Fruit fly (Drosophila melanogaster) whole organism, embryonic: ENCODE data around the gene CG32801.

Experiments used
- ATbp ChIP-seq: fragments of 200-800 bp; sonication (Bioruptor generic); optimal IDR thresholded peaks from 2 replicates; lab custom pipeline; 2017; ENCODE audit warnings: missing biosample characterization, mild to moderate bottlenecking, missing genetic modification characterization, missing genetic modification reagents
- Blimp-1 ChIP-seq: fragments of 200-800 bp; sonication (Bioruptor generic); optimal IDR thresholded peaks from 3 replicates; lab custom pipeline; 2018; ENCODE audit warnings: missing biosample characterization, missing genetic modification characterization, mild to moderate bottlenecking, moderate library complexity, missing genetic modification reagents
- Bteb2 ChIP-seq: fragments of 200-800 bp; sonication (Bioruptor generic); optimal IDR thresholded peaks from 2 replicates; lab custom pipeline; 2016; ENCODE audit warnings: missing biosample characterization, missing genetic modification characterization
- CG10321 ChIP-seq: fragments of 200-800 bp; sonication (Bioruptor generic); IDR thresholded peaks from 2 replicates; pipeline ENCODE4 v1.3.6; 2022; ENCODE audit warnings: missing biosample characterization, missing genetic modification characterization
- CG10462 ChIP-seq: fragments of 200-800 bp; sonication (Bioruptor generic); optimal IDR thresholded peaks from 2 replicates; lab custom pipeline; 2016; ENCODE audit warnings: missing biosample characterization, missing genetic modification characterization
- CG12071 ChIP-seq: fragments of 200-800 bp; sonication (Bioruptor generic); optimal IDR thresholded peaks from 3 replicates; lab custom pipeline; 2018; ENCODE audit warnings: missing biosample characterization, mild to moderate bottlenecking, missing genetic modification characterization
- CG12155 ChIP-seq: fragments of 200-800 bp; sonication (Bioruptor generic); optimal IDR thresholded peaks from 3 replicates; lab custom pipeline; 2016; ENCODE audit warnings: missing biosample characterization, missing genetic modification characterization
- CG13894 ChIP-seq: fragments of 200-800 bp; sonication (Bioruptor generic); optimal IDR thresholded peaks from 3 replicates; lab custom pipeline; 2018; ENCODE audit warnings: missing biosample characterization, mild to moderate bottlenecking, missing genetic modification characterization, moderate library complexity
- CG15479 ChIP-seq: fragments of 200-800 bp; sonication (Bioruptor generic); optimal IDR thresholded peaks from 3 replicates; lab custom pipeline; 2019; ENCODE audit warnings: missing biosample characterization, mild to moderate bottlenecking, missing genetic modification characterization, moderate library complexity
- CG17568 ChIP-seq: fragments of 200-800 bp; sonication (Bioruptor generic); optimal IDR thresholded peaks from 2 replicates; lab custom pipeline; 2018; ENCODE audit warnings: missing biosample characterization, mild to moderate bottlenecking, missing genetic modification characterization, moderate library complexity
- CG17912 ChIP-seq: fragments of 200-800 bp; sonication (Bioruptor generic); optimal IDR thresholded peaks from 2 replicates; lab custom pipeline; 2018; ENCODE audit warnings: missing biosample characterization, mild to moderate bottlenecking, missing genetic modification characterization
- CG2120 ChIP-seq: fragments of 200-800 bp; sonication (Bioruptor generic); optimal IDR thresholded peaks from 3 replicates; lab custom pipeline; 2016; ENCODE audit warnings: missing biosample characterization, missing genetic modification characterization
- CG2875 ChIP-seq: fragments of 200-800 bp; sonication (Bioruptor generic); optimal IDR thresholded peaks from 2 replicates; lab custom pipeline; 2017; ENCODE audit warnings: missing biosample characterization, mild to moderate bottlenecking, missing genetic modification characterization, missing genetic modification reagents
- CG3407 ChIP-seq: fragments of 200-800 bp; sonication (Bioruptor generic); optimal IDR thresholded peaks from 2 replicates; lab custom pipeline; 2018; ENCODE audit warnings: missing biosample characterization, mild to moderate bottlenecking, missing genetic modification characterization
- CG6854 ChIP-seq: fragments of 200-800 bp; sonication (Bioruptor generic); optimal IDR thresholded peaks from 3 replicates; lab custom pipeline; 2017; ENCODE audit warnings: missing biosample characterization, mild to moderate bottlenecking, missing genetic modification characterization
- CG7963 ChIP-seq: fragments of 200-800 bp; sonication (Bioruptor generic); IDR thresholded peaks from 3 replicates; pipeline ENCODE4 v1.3.6; 2022; ENCODE audit warnings: missing biosample characterization, missing genetic modification characterization; ENCODE audit not compliant: partially characterized antibody
- CG8359 ChIP-seq: fragments of 200-800 bp; sonication (Bioruptor generic); optimal IDR thresholded peaks from 2 replicates; lab custom pipeline; 2017; ENCODE audit warnings: missing biosample characterization, mild to moderate bottlenecking, missing genetic modification characterization, borderline replicate concordance
- CG9817 ChIP-seq: fragments of 200-800 bp; sonication (Bioruptor generic); optimal IDR thresholded peaks from 2 replicates; lab custom pipeline; 2018; ENCODE audit warnings: missing biosample characterization, mild to moderate bottlenecking, missing genetic modification characterization, moderate library complexity
- Dfd ChIP-seq, 2 experiments: fragments of >200 bp; optimal IDR thresholded peaks; 2 replicates each; lab custom pipeline; 2017; ENCODE audit warnings: missing biosample characterization in 2 of 2, missing genetic modification characterization in 2 of 2
- Hey ChIP-seq: fragments of 200-800 bp; sonication (Bioruptor generic); optimal IDR thresholded peaks from 3 replicates; lab custom pipeline; 2018; ENCODE audit warnings: missing biosample characterization, mild to moderate bottlenecking, missing genetic modification characterization
- NK7.1 ChIP-seq: fragments of 200-800 bp; sonication (Bioruptor generic); optimal IDR thresholded peaks from 3 replicates; lab custom pipeline; 2016; ENCODE audit warnings: missing biosample characterization, missing genetic modification characterization
- Poxn ChIP-seq: fragments of 200-800 bp; sonication (Bioruptor generic); IDR thresholded peaks from 2 replicates; pipeline ENCODE4 v1.3.6; 2022; ENCODE audit warnings: missing biosample characterization, missing genetic modification characterization
- Scr ChIP-seq: fragments of 200-800 bp; sonication (Bioruptor generic); IDR thresholded peaks from 2 replicates; pipeline ENCODE4 v1.3.6; 2022; ENCODE audit warnings: missing biosample characterization, missing genetic modification characterization; ENCODE audit not compliant: partially characterized antibody
- Sry-β ChIP-seq: fragments of 200-800 bp; sonication (Bioruptor generic); optimal IDR thresholded peaks from 2 replicates; lab custom pipeline; 2018; ENCODE audit warnings: missing biosample characterization, mild to moderate bottlenecking, missing genetic modification characterization, moderate library complexity
- Xbp1 ChIP-seq: fragments of 200-800 bp; sonication (Bioruptor generic); optimal IDR thresholded peaks from 3 replicates; lab custom pipeline; 2016; ENCODE audit warnings: missing biosample characterization, mild to moderate bottlenecking, missing genetic modification characterization
- bigmax ChIP-seq: fragments of 200-800 bp; sonication (Bioruptor generic); optimal IDR thresholded peaks from 2 replicates; lab custom pipeline; 2018; ENCODE audit warnings: missing biosample characterization, mild to moderate bottlenecking, missing genetic modification characterization
- bsh ChIP-seq, 2 experiments: fragments of 200-800 bp; sonication (Bioruptor generic); optimal IDR thresholded peaks; 2 replicates each; lab custom pipeline; 2017 to 2018; ENCODE audit warnings: mild to moderate bottlenecking in 2 of 2, missing biosample characterization in 2 of 2, missing genetic modification characterization in 2 of 2, moderate library complexity in 1 of 2
- chinmo ChIP-seq: fragments of 200-800 bp; sonication (Bioruptor generic); IDR thresholded peaks from 4 replicates; pipeline ENCODE4 v1.3.6; 2022; ENCODE audit warnings: missing biosample characterization, missing genetic modification characterization; ENCODE audit not compliant: partially characterized antibody
- cwo ChIP-seq: fragments of 200-800 bp; sonication (Bioruptor generic); optimal IDR thresholded peaks from 3 replicates; lab custom pipeline; 2017; ENCODE audit warnings: missing biosample characterization, missing genetic modification characterization, mild to moderate bottlenecking, moderate library complexity, missing genetic modification reagents
- dmrt11E ChIP-seq: fragments of 200-800 bp; sonication (Bioruptor generic); optimal IDR thresholded peaks from 3 replicates; lab custom pipeline; 2018; ENCODE audit warnings: missing biosample characterization, mild to moderate bottlenecking, missing genetic modification characterization, moderate library complexity
- dmrt99B ChIP-seq: fragments of 200-800 bp; sonication (Bioruptor generic); optimal IDR thresholded peaks from 2 replicates; lab custom pipeline; 2018; ENCODE audit warnings: missing biosample characterization, mild to moderate bottlenecking, missing genetic modification characterization, moderate library complexity
- en ChIP-seq: fragments of 200-800 bp; sonication (Bioruptor generic); optimal IDR thresholded peaks from 2 replicates; lab custom pipeline; 2016; ENCODE audit warnings: missing biosample characterization, missing genetic modification characterization
- exex ChIP-seq: fragments of 200-800 bp; sonication (Bioruptor generic); optimal IDR thresholded peaks from 4 replicates; lab custom pipeline; 2018; ENCODE audit warnings: missing biosample characterization, mild to moderate bottlenecking, missing genetic modification characterization, moderate library complexity
- her ChIP-seq: fragments of 200-800 bp; sonication (Bioruptor generic); optimal IDR thresholded peaks from 2 replicates; lab custom pipeline; 2016; ENCODE audit warnings: missing biosample characterization, missing genetic modification characterization
- inv ChIP-seq: fragments of 200-800 bp; sonication (Bioruptor generic); IDR thresholded peaks from 2 replicates; pipeline ENCODE4 v1.3.6; 2022; ENCODE audit warnings: missing biosample characterization, missing genetic modification characterization; ENCODE audit not compliant: partially characterized antibody
- ken ChIP-seq: fragments of 200-800 bp; sonication (Bioruptor generic); IDR thresholded peaks from 3 replicates; pipeline ENCODE4 v1.3.6; 2022; ENCODE audit warnings: missing biosample characterization, missing genetic modification characterization
- lab ChIP-seq: fragments of 200-800 bp; sonication (Bioruptor generic); optimal IDR thresholded peaks from 3 replicates; lab custom pipeline; 2017; ENCODE audit warnings: missing biosample characterization, missing genetic modification characterization, mild to moderate bottlenecking, moderate library complexity, missing genetic modification reagents
- onecut ChIP-seq: fragments of 200-800 bp; sonication (Bioruptor generic); IDR thresholded peaks from 2 replicates; pipeline ENCODE4 v1.3.6; 2022; ENCODE audit warnings: missing biosample characterization, missing genetic modification characterization
- pfk ChIP-seq: fragments of 200-800 bp; sonication (Bioruptor generic); optimal IDR thresholded peaks from 2 replicates; lab custom pipeline; 2018; ENCODE audit warnings: missing biosample characterization, mild to moderate bottlenecking, missing genetic modification characterization, moderate library complexity
- pita ChIP-seq: fragments of 200-800 bp; sonication (Bioruptor generic); optimal IDR thresholded peaks from 2 replicates; lab custom pipeline; 2017; ENCODE audit warnings: missing biosample characterization, mild to moderate bottlenecking, missing genetic modification characterization
- prd ChIP-seq, 3 experiments: fragments of >200 bp in 2 of 3; fragments of 200-800 bp in 1 of 3; sonication (Bioruptor generic) in 1 of 3; optimal IDR thresholded peaks in 2 of 3; IDR thresholded peaks in 1 of 3; 2 replicates in 2 of 3; 3 replicates in 1 of 3; pipeline versions ENCODE4 v1.3.6 to Lab custom; 2017 to 2022; ENCODE audit warnings: missing biosample characterization in 1 of 3, missing genetic modification characterization in 1 of 3
- pros ChIP-seq: fragments of 200-800 bp; sonication (Bioruptor generic); optimal IDR thresholded peaks from 3 replicates; lab custom pipeline; 2019; ENCODE audit warnings: missing biosample characterization, mild to moderate bottlenecking, missing genetic modification characterization, moderate library complexity
- pum ChIP-seq: fragments of 200-800 bp; sonication (Bioruptor generic); optimal IDR thresholded peaks from 2 replicates; lab custom pipeline; 2016; ENCODE audit warnings: missing biosample characterization, missing genetic modification characterization
- schlank ChIP-seq: fragments of 200-800 bp; sonication (Bioruptor generic); optimal IDR thresholded peaks from 2 replicates; lab custom pipeline; 2018; ENCODE audit warnings: missing biosample characterization, mild to moderate bottlenecking, missing genetic modification characterization
- sens ChIP-seq: fragments of 200-800 bp; sonication (Bioruptor generic); peaks from one replicate; lab custom pipeline; 2016; ENCODE audit warnings: missing biosample characterization, missing genetic modification characterization
- sob ChIP-seq: fragments of 200-800 bp; sonication (Bioruptor generic); IDR thresholded peaks from 2 replicates; pipeline ENCODE4 v1.3.6; 2022; ENCODE audit warnings: missing biosample characterization, missing genetic modification characterization
- tx ChIP-seq: fragments of 200-800 bp; sonication (Bioruptor generic); optimal IDR thresholded peaks from 2 replicates; lab custom pipeline; 2016; ENCODE audit warnings: missing biosample characterization, missing genetic modification characterization

Gene CG32801

DNA sequence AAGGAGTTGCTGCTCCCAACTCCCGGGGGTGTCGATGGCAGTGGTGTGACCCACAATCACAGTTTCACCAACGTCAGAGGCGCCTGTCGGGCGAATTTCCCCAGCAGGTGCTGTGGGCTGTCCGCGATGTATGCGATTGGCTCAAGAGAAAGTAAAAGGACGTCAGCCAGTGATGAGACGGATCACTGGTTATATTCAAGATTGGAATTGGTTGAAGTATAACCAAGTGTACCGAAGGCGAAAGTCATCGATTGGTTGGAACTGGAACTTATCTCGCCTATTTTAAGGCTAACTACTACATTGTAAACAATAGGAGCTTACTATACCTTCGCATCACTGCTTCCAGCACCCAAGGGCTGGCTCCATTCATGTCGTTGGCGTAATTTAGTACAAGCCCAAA, at the start of gene CG32801:
CG32801 (minus strand) TSS at position 101 of the 400 bp plus-strand sequence.
- no peak for TF ChIP-seq onecut (GFP tag; lab: Robert Waterston, UW)
- TF ChIP-seq pros: no peak
- no peak for TF ChIP-seq tx (GFP tag; lab: Kevin White, UChicago)
- no peak for TF ChIP-seq schlank (tag; lab: Kevin White, UChicago)
- TF ChIP-seq CG17912 (GFP tag; lab: Kevin White, UChicago): no peak
- no peak for TF ChIP-seq CG15479 (GFP tag; lab: Kevin White, UChicago)
- no peak for TF ChIP-seq CG2120 (GFP tag; lab: Kevin White, UChicago)
- TF ChIP-seq prd (optimal IDR thresholded peaks at IDR 0.05; lab: Kevin White, UChicago): no peak
- TF ChIP-seq prd (GFP tag; IDR thresholded peaks at IDR 0.05; lab: Robert Waterston, UW): no peak
- no peak for TF ChIP-seq ken (GFP tag; lab: Robert Waterston, UW)
- no peak for TF ChIP-seq CG6854 (GFP tag; lab: Kevin White, UChicago)
- no peak for TF ChIP-seq Poxn
- TF ChIP-seq CG10321: no peak
- TF ChIP-seq exex: no peak
- no peak for TF ChIP-seq Xbp1 (GFP tag; lab: Kevin White, UChicago)
- TF ChIP-seq, all 482 proteins: peak for 0

DNA sequence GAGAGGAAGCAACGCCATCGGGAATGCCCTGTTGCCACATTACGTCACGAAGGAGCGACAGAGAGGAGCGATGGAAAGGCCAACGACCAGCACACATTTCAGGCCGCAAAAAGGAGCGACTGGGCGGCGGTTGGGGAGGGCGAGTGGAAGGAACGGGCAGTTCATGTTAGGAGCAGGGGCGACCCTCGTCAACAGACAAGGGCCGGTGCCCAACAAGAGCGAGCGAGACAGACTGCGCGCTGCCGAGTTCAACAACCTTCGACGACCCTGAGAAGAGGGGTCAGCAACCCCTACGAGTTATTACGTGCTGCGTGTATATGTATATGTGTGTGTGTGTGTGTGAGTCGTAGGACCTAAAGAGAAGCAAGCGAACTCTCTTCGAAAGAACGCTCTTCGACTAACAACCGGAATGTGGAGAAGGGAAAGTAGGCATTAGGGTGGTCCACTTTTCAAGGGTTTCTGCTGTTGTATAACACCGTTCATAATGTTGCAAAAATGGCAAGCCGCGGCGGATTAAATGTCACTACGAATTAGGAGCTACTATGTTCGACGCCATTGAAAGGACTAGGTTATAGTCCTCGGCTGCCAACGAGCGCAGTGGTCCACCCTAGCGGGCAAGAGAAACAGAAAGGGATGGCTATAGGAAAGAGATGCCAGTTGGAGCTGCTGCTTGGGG, 48.6 kb upstream of the CG32801 start:
- no peak for TF ChIP-seq pita (GFP tag; lab: Kevin White, UChicago)
- peak; percentile 98 for TF ChIP-seq lab (GFP tag; lab: Kevin White, UChicago)
- peak; percentile 54 for TF ChIP-seq pfk (GFP tag; lab: Kevin White, UChicago)
- TF ChIP-seq chinmo (GFP tag; lab: Robert Waterston, UW): no peak
- TF ChIP-seq CG10321: peak; percentile 59
- TF ChIP-seq Bteb2: peak; percentile 91
- TF ChIP-seq CG8359 (GFP tag; lab: Kevin White, UChicago): peak; percentile 90
- TF ChIP-seq Scr: no peak
- TF ChIP-seq CG3407 (GFP tag; lab: Kevin White, UChicago): peak; percentile 90
- peak; percentile 91 for TF ChIP-seq CG13894
- peak; percentile 97 for TF ChIP-seq Blimp-1 (GFP tag; lab: Kevin White, UChicago)
- peak; percentile 95 for TF ChIP-seq en (GFP tag; lab: Kevin White, UChicago)
- peak; percentile 63 for TF ChIP-seq Sry-β (GFP tag; lab: Kevin White, UChicago)
- peak; percentile 95 for TF ChIP-seq her (GFP tag; lab: Kevin White, UChicago)
- peak; percentile 73 for TF ChIP-seq bigmax (GFP tag; lab: Kevin White, UChicago)
- peak; percentile 98 for TF ChIP-seq CG12071
- peak; percentile 98 to 99 for TF ChIP-seq bsh (GFP tag; optimal IDR thresholded peaks at IDR 0.05; lab: Kevin White, UChicago)
- peak; percentile 98 for TF ChIP-seq ATbp (GFP tag; lab: Kevin White, UChicago)
- peak; percentile 93 for TF ChIP-seq cwo (GFP tag; lab: Kevin White, UChicago)
- TF ChIP-seq CG2875 (GFP tag; lab: Kevin White, UChicago): peak; percentile 95
- peak; percentile 99 for TF ChIP-seq sens (GFP tag; lab: Kevin White, UChicago)
- peak; percentile 95 for TF ChIP-seq dmrt99B (tag; lab: Kevin White, UChicago)
- peak; percentile 94 for TF ChIP-seq dmrt11E
- peak; percentile 99 for TF ChIP-seq CG17568 (GFP tag; lab: Kevin White, UChicago)
- peak; percentile 92 for TF ChIP-seq CG12155 (GFP tag; lab: Kevin White, UChicago)
- TF ChIP-seq pum (GFP tag; lab: Kevin White, UChicago): peak; percentile 93
- peak; percentile 89 for TF ChIP-seq CG9817 (tag; lab: Kevin White, UChicago)
- peak; percentile 79 for TF ChIP-seq Hey (tag; lab: Kevin White, UChicago)
- peak; percentile 94 for TF ChIP-seq NK7.1
- TF ChIP-seq Dfd (GFP tag; optimal IDR thresholded peaks at IDR 0.05; lab: Kevin White, UChicago): no peak
- no peak for TF ChIP-seq inv (GFP tag; lab: Robert Waterston, UW)
- TF ChIP-seq CG10462: peak; percentile 90
- no peak for TF ChIP-seq CG7963 (GFP tag; lab: Robert Waterston, UW)
- TF ChIP-seq sob: peak; percentile 93
